Worm (Caenorhabditis elegans) whole organism, L2 larva: ENCODE results near the gene irld-27.

ENCODE experiments used
- C34F6.9 ChIP-seq: fragments of 150-350 bp; optimal IDR thresholded peaks from 2 replicates; lab custom pipeline; 2014; ENCODE audit warnings: missing biosample characterization, missing genetic modification characterization
- F13H6.1 ChIP-seq: sonication (generic microtip); optimal IDR thresholded peaks from 2 replicates; lab custom pipeline; 2016; ENCODE audit warnings: missing genetic modification characterization, missing compliant biosample characterization
- alr-1 ChIP-seq: fragments of 150-350 bp; optimal IDR thresholded peaks from 2 replicates; lab custom pipeline; 2014; ENCODE audit warnings: missing biosample characterization, missing genetic modification characterization
- aly-2 ChIP-seq: fragments of 150-350 bp; optimal IDR thresholded peaks from 2 replicates; lab custom pipeline; 2014; ENCODE audit warnings: missing biosample characterization, missing genetic modification characterization
- fos-1 ChIP-seq: fragments of 150-350 bp; optimal IDR thresholded peaks from 2 replicates; lab custom pipeline; 2014; ENCODE audit warnings: missing biosample characterization, missing genetic modification characterization
- lin-11 ChIP-seq: fragments of 150-350 bp; sonication (generic microtip); optimal IDR thresholded peaks from 2 replicates; lab custom pipeline; 2014; ENCODE audit warnings: missing biosample characterization, missing genetic modification characterization, inconsistent platforms, mixed read lengths
- mdl-1 ChIP-seq, 2 experiments: fragments of 150-350 bp in 1 of 2; sonication (generic microtip) in 1 of 2; optimal IDR thresholded peaks; 2 replicates each; lab custom pipeline; 2017; ENCODE audit warnings: missing biosample characterization in 2 of 2, missing genetic modification characterization in 2 of 2
- nhr-11 ChIP-seq: fragments of 150-350 bp; optimal IDR thresholded peaks from 2 replicates; lab custom pipeline; 2014; ENCODE audit warnings: missing biosample characterization, missing genetic modification characterization
- sem-4 ChIP-seq: fragments of 150-350 bp; optimal IDR thresholded peaks from 2 replicates; lab custom pipeline; 2014; ENCODE audit warnings: missing biosample characterization, missing genetic modification reagents, missing genetic modification characterization
- sma-9 ChIP-seq, 2 experiments: fragments of 150-350 bp in 1 of 2; sonication (generic microtip) in 1 of 2; optimal IDR thresholded peaks; 2 replicates each; lab custom pipeline; 2014 to 2016; ENCODE audit warnings: missing genetic modification characterization in 2 of 2, mild to moderate bottlenecking in 1 of 2, missing biosample characterization in 1 of 2, missing compliant biosample characterization in 1 of 2, missing genetic modification reagents in 1 of 2, moderate library complexity in 1 of 2
- unc-55 ChIP-seq: fragments of 150-350 bp; sonication (generic microtip); optimal IDR thresholded peaks from 3 replicates; lab custom pipeline; 2014; ENCODE audit warnings: missing biosample characterization, missing genetic modification reagents, missing genetic modification characterization
- ztf-11 ChIP-seq: sonication (generic microtip); optimal IDR thresholded peaks from 2 replicates; lab custom pipeline; 2017; ENCODE audit warnings: missing biosample characterization, missing genetic modification characterization

DNA sequence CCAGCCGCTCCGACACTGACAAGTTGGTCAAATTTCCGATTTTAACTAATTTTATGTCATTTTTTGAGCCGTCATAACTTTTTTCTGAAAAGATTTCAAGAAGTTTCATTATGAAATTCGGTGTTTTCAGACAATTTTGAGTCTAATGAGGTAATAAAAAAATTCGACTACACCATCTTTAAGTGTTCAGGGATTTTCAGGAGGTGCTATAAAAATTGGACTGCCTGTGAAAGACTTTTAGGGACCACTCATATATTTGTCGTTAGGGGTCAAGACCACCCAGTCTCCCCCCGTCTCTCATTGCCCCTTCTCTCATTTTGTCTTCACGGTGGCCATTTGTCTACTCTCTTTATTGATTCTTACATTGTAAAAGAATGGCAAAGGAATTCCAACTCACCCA is 42.6 kb downstream of the irld-27 start, which contains the start of gene bath-10:
- no peak for TF ChIP-seq lin-11 (tag; lab: Kevin White, UChicago)
- TF ChIP-seq C34F6.9 (tag; lab: Kevin White, UChicago) = no peak
- TF ChIP-seq unc-55 (GFP tag; lab: Kevin White, UChicago) = no peak
- no peak for TF ChIP-seq fos-1 (tag; lab: Kevin White, UChicago)
- no peak for TF ChIP-seq sma-9 (GFP tag; optimal IDR thresholded peaks at IDR 0.05; lab: Kevin White, UChicago)
- no peak for TF ChIP-seq sma-9 (tag; optimal IDR thresholded peaks at IDR 0.05; lab: Kevin White, UChicago)
- TF ChIP-seq ztf-11 = no peak
- no peak for TF ChIP-seq sem-4 (tag; lab: Kevin White, UChicago)
- TF ChIP-seq mdl-1 (tag; optimal IDR thresholded peaks at IDR 0.05; lab: Kevin White, UChicago) = no peak
- TF ChIP-seq alr-1 (tag; lab: Kevin White, UChicago) = no peak
- no peak for TF ChIP-seq nhr-11 (tag; lab: Kevin White, UChicago)
- TF ChIP-seq aly-2 (tag; lab: Kevin White, UChicago) = no peak
- no peak for TF ChIP-seq F13H6.1 (tag; lab: Kevin White, UChicago)
